Worm (Caenorhabditis elegans): ENCODE results near the gene snu-66.

DNA sequence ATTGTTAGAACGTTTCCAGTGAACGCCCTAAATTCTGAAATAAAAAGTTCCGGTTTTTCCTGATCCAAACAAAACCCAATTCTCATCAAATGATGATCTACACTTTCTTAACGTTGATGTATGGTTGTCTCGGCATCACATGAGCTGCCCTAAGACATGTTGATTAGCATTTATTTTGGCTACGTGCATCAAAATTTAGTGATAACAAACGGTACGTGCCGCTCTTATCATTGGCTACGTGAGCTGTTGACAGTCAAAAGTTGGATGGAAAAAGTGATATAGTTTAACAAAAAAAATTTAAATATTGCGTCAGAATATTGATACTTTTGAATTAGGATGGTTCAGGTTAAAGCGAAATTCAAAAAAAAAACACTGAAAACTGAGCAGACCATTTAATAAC lies 27.5 kb downstream of the snu-66 start:
- TF ChIP-seq fkh-10 (GFP tag; optimal IDR thresholded peaks at IDR 0.05), result no peak
- no peak for TF ChIP-seq ztf-11 (tag; optimal IDR thresholded peaks at IDR 0.05)
- TF ChIP-seq jun-1 (tag; optimal IDR thresholded peaks at IDR 0.05), result no peak
- no peak for TF ChIP-seq fos-1 (tag; optimal IDR thresholded peaks at IDR 0.05)
- no peak for TF ChIP-seq lin-15B (tag; optimal IDR thresholded peaks at IDR 0.05)
- TF ChIP-seq unc-62 (GFP tag; optimal IDR thresholded peaks at IDR 0.05 in 1 of 2), result no peak
- TF ChIP-seq unc-62 (tag; optimal IDR thresholded peaks at IDR 0.05), result no peak
- TF ChIP-seq daf-12 (tag; optimal IDR thresholded peaks at IDR 0.05), result no peak

Measured in whole organism, L4 larva.